Worm (Caenorhabditis elegans) whole organism, L1 larva: ENCODE results near the gene oac-48.

Experiments
- C04F5.9 ChIP-seq: sonication (generic microtip); optimal IDR thresholded peaks from 2 replicates; lab custom pipeline; 2016; ENCODE audit warnings: missing genetic modification characterization, missing compliant biosample characterization
- C34B4.2 ChIP-seq: sonication (generic microtip); optimal IDR thresholded peaks from 2 replicates; lab custom pipeline; 2017; ENCODE audit warnings: mild to moderate bottlenecking, missing genetic modification characterization, missing compliant biosample characterization
- Y116A8C.19 ChIP-seq: sonication (generic microtip); optimal IDR thresholded peaks from 2 replicates; lab custom pipeline; 2016; ENCODE audit warnings: missing compliant biosample characterization, missing genetic modification characterization, borderline replicate concordance
- ama-1 ChIP-seq: fragments of 150-350 bp; optimal IDR thresholded peaks from 2 replicates; lab custom pipeline; 2014
- blmp-1 ChIP-seq: fragments of 150-350 bp; optimal IDR thresholded peaks from 2 replicates; lab custom pipeline; 2014; ENCODE audit warnings: missing biosample characterization, missing genetic modification characterization
- ceh-63 ChIP-seq: fragments of 200-800 bp; sonication (Bioruptor generic); optimal IDR thresholded peaks from 2 replicates; lab custom pipeline; 2018; ENCODE audit warnings: mild to moderate bottlenecking, missing genetic modification characterization, missing compliant biosample characterization
- ceh-88 ChIP-seq: fragments of 200-800 bp; sonication (Bioruptor generic); IDR thresholded peaks from 2 replicates; pipeline ENCODE4 v1.3.6; 2022; ENCODE audit warnings: missing genetic modification characterization, missing compliant biosample characterization
- efl-1 ChIP-seq, 4 experiments: fragments of 150-350 bp; optimal IDR thresholded peaks in 3 of 4; peaks in 1 of 4; 1 replicate in 1 of 4; 2 replicates in 3 of 4; lab custom pipeline; 2014; ENCODE audit warnings: missing biosample characterization in 2 of 4, missing genetic modification characterization in 2 of 4, missing genetic modification reagents in 2 of 4
- efl-3 ChIP-seq: fragments of 200-800 bp; sonication (Bioruptor generic); optimal IDR thresholded peaks from 2 replicates; lab custom pipeline; 2018; ENCODE audit warnings: mild to moderate bottlenecking, missing genetic modification characterization, missing compliant biosample characterization
- egl-13 ChIP-seq: sonication (generic microtip); optimal IDR thresholded peaks from 2 replicates; lab custom pipeline; 2016; ENCODE audit warnings: missing genotype, missing genetic modification reagents, missing genetic modification characterization, missing compliant biosample characterization
- elt-2 ChIP-seq: sonication (generic microtip); optimal IDR thresholded peaks from 2 replicates; lab custom pipeline; 2016; ENCODE audit warnings: missing genetic modification characterization, mild to moderate bottlenecking, inconsistent platforms, missing compliant biosample characterization, missing genetic modification reagents
- grh-1 ChIP-seq: fragments of 200-800 bp; sonication (Bioruptor generic); IDR thresholded peaks from 2 replicates; pipeline ENCODE4 v1.3.6; 2022; ENCODE audit warnings: missing genetic modification reagents, missing genetic modification characterization, missing compliant biosample characterization
- hlh-4 ChIP-seq: sonication (generic microtip); optimal IDR thresholded peaks from 2 replicates; lab custom pipeline; 2016; ENCODE audit warnings: mild to moderate bottlenecking, missing genetic modification characterization, missing compliant biosample characterization
- hpl-2 ChIP-seq: fragments of 150-350 bp; optimal IDR thresholded peaks from 2 replicates; lab custom pipeline; 2014; ENCODE audit warnings: missing biosample characterization, missing genetic modification reagents, missing genetic modification characterization
- jun-1 ChIP-seq: fragments of 150-350 bp; optimal IDR thresholded peaks from 2 replicates; lab custom pipeline; 2014; ENCODE audit warnings: missing biosample characterization, missing genetic modification reagents, missing genetic modification characterization
- lin-13 ChIP-seq: fragments of 150-350 bp; optimal IDR thresholded peaks from 2 replicates; lab custom pipeline; 2014; ENCODE audit warnings: missing biosample characterization, missing genetic modification reagents, missing genetic modification characterization
- lin-14 ChIP-seq: fragments of 200-800 bp; sonication (Bioruptor generic); optimal IDR thresholded peaks from 2 replicates; lab custom pipeline; 2018; ENCODE audit warnings: mild to moderate bottlenecking, missing genetic modification characterization, moderate library complexity, missing compliant biosample characterization
- lin-35 ChIP-seq, 2 experiments: fragments of 150-350 bp; optimal IDR thresholded peaks; 2 replicates each; lab custom pipeline; 2014; ENCODE audit warnings: missing biosample characterization in 2 of 2, missing genetic modification characterization in 2 of 2, missing genetic modification reagents in 2 of 2
- lir-3 ChIP-seq: sonication (generic microtip); optimal IDR thresholded peaks from 2 replicates; lab custom pipeline; 2016; ENCODE audit warnings: mild to moderate bottlenecking, missing genetic modification characterization, moderate library complexity, missing compliant biosample characterization; ENCODE audit not compliant: poor library complexity
- lsy-2 ChIP-seq, 2 experiments: fragments of 150-350 bp; optimal IDR thresholded peaks; 2 replicates each; lab custom pipeline; 2014; ENCODE audit warnings: missing biosample characterization in 2 of 2, missing genetic modification characterization in 2 of 2
- mab-9 ChIP-seq: fragments of 200-800 bp; sonication (Bioruptor generic); IDR thresholded peaks from 2 replicates; pipeline ENCODE4 v1.3.6; 2022; ENCODE audit warnings: missing genetic modification reagents, missing genetic modification characterization, missing compliant biosample characterization
- mep-1 ChIP-seq: fragments of 150-350 bp; optimal IDR thresholded peaks from 2 replicates; lab custom pipeline; 2014; ENCODE audit warnings: missing biosample characterization, missing genetic modification characterization
- nhr-11 ChIP-seq: fragments of 150-350 bp; optimal IDR thresholded peaks from 2 replicates; lab custom pipeline; 2014; ENCODE audit warnings: missing biosample characterization, missing genetic modification characterization
- nhr-19 ChIP-seq: fragments of 200-800 bp; sonication (Bioruptor generic); conservative IDR thresholded peaks from 2 replicates; pipeline ENCODE4 v1.3.6; 2022; ENCODE audit warnings: missing genetic modification characterization, missing compliant biosample characterization
- nhr-20 ChIP-seq: sonication (generic microtip); optimal IDR thresholded peaks from 2 replicates; lab custom pipeline; 2016; ENCODE audit warnings: mild to moderate bottlenecking, missing genetic modification characterization, missing compliant biosample characterization
- nhr-76 ChIP-seq: sonication (generic microtip); optimal IDR thresholded peaks from 2 replicates; lab custom pipeline; 2017; ENCODE audit warnings: missing biosample characterization, missing genetic modification characterization
- nhr-85 ChIP-seq: sonication (generic microtip); peaks from one replicate; lab custom pipeline; 2016; ENCODE audit warnings: missing genetic modification characterization, inconsistent platforms, missing compliant biosample characterization
- nhr-90 ChIP-seq: sonication (generic microtip); optimal IDR thresholded peaks from 2 replicates; lab custom pipeline; 2016; ENCODE audit warnings: mild to moderate bottlenecking, missing genetic modification characterization, missing compliant biosample characterization; ENCODE audit not compliant: poor library complexity
- pax-3 ChIP-seq: fragments of 200-800 bp; sonication (Bioruptor generic); optimal IDR thresholded peaks from 2 replicates; lab custom pipeline; 2018; ENCODE audit warnings: mild to moderate bottlenecking, missing genetic modification characterization, moderate library complexity, missing compliant biosample characterization
- pqm-1 ChIP-seq: sonication (generic microtip); optimal IDR thresholded peaks from 3 replicates; lab custom pipeline; 2017; ENCODE audit warnings: missing biosample characterization, missing genetic modification characterization
- rnt-1 ChIP-seq: sonication (generic microtip); optimal IDR thresholded peaks from 2 replicates; lab custom pipeline; 2016; ENCODE audit warnings: mild to moderate bottlenecking, missing genetic modification characterization, moderate library complexity, missing compliant biosample characterization
- skn-1 ChIP-seq: fragments of 150-350 bp; optimal IDR thresholded peaks from 2 replicates; lab custom pipeline; 2014; ENCODE audit warnings: missing biosample characterization, missing genetic modification characterization
- snu-23 ChIP-seq: sonication (generic microtip); optimal IDR thresholded peaks from 2 replicates; lab custom pipeline; 2016; ENCODE audit warnings: missing genetic modification characterization, missing compliant biosample characterization
- sup-37 ChIP-seq: fragments of 200-800 bp; sonication (Bioruptor generic); optimal IDR thresholded peaks from 2 replicates; lab custom pipeline; 2018; ENCODE audit warnings: mild to moderate bottlenecking, missing genetic modification characterization, missing compliant biosample characterization
- tbx-2 ChIP-seq: sonication (generic microtip); optimal IDR thresholded peaks from 2 replicates; lab custom pipeline; 2016; ENCODE audit warnings: missing genetic modification characterization, missing compliant biosample characterization
- unc-130 ChIP-seq: fragments of 150-350 bp; optimal IDR thresholded peaks from 2 replicates; lab custom pipeline; 2017; ENCODE audit warnings: missing biosample characterization, missing genetic modification characterization, inconsistent platforms
- vab-15 ChIP-seq: sonication (generic microtip); optimal IDR thresholded peaks from 2 replicates; lab custom pipeline; 2017; ENCODE audit warnings: missing genotype, mild to moderate bottlenecking, missing genetic modification characterization, missing compliant biosample characterization
- xbp-1 ChIP-seq: sonication (generic microtip); optimal IDR thresholded peaks from 2 replicates; lab custom pipeline; 2016; ENCODE audit warnings: missing genetic modification characterization, missing compliant biosample characterization
- zag-1 ChIP-seq: fragments of 150-350 bp; optimal IDR thresholded peaks from 2 replicates; lab custom pipeline; 2014; ENCODE audit warnings: missing biosample characterization, missing genetic modification characterization
- zip-4 ChIP-seq: fragments of 200-800 bp; sonication (Bioruptor generic); optimal IDR thresholded peaks from 2 replicates; lab custom pipeline; 2018; ENCODE audit warnings: mild to moderate bottlenecking, missing genetic modification characterization, moderate library complexity, missing compliant biosample characterization

The oac-48 gene

DNA sequence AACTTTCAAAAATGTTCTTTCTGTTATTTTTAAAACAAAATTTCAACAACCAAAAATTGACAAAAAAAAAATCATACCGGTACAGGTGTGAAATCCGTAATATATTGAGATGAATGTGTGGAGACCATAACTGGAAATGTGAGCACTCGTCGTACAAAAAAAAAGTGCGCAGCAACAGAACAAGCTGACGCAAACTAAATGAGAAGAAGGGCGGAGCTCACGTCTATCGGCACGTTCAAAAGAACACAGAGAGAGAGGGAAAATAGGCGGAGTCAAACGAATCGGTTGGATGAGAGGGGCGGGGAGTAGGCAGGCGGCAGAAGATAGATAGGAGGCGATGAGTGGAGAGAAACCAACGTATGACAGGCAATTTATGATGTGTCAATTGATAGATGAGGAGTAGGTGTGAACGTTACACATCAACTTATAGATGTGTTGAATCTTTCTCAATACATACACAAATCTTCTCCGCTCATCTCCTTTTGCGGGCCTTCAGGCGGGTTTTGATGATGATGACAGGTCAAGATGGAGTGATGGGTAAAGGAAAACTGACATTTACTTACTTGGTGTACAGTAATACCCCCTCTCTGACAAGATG is 30.3 kb downstream of the oac-48 start, which contains the start of gene tlp-1 (continued):
- no peak for TF ChIP-seq pqm-1 (tag; lab: Kevin White, UChicago)
- no peak for TF ChIP-seq nhr-76 (tag; lab: Kevin White, UChicago)
- peak; percentile 65 for TF ChIP-seq unc-130 (tag; lab: Kevin White, UChicago)
- TF ChIP-seq lsy-2 (tag; optimal IDR thresholded peaks at IDR 0.05; lab: Kevin White, UChicago) = peak; percentile 41 to 73
- no peak for TF ChIP-seq zag-1 (tag; lab: Kevin White, UChicago)
- TF ChIP-seq C04F5.9 (tag; lab: Kevin White, UChicago) = no peak
- TF ChIP-seq jun-1 = no peak
- peak; percentile 22 for TF ChIP-seq mep-1 (tag; lab: Kevin White, UChicago)
- TF ChIP-seq ceh-63 (GFP tag; lab: Kevin White, UChicago) = no peak
- TF ChIP-seq lin-13 (GFP tag; lab: Kevin White, UChicago) = peak; percentile 12
- TF ChIP-seq lin-35 (GFP tag; optimal IDR thresholded peaks at IDR 0.05; lab: Kevin White, UChicago) = peak; percentile 34 to 37
- TF ChIP-seq lir-3 (tag; lab: Kevin White, UChicago) = no peak
- TF ChIP-seq snu-23 (GFP tag; lab: Kevin White, UChicago) = peak; percentile 68
- TF ChIP-seq rnt-1 (tag; lab: Kevin White, UChicago) = peak; percentile 64
- peak; percentile 69 for TF ChIP-seq nhr-90 (tag; lab: Kevin White, UChicago)
- peak; percentile 95 for TF ChIP-seq nhr-85 (tag; lab: Kevin White, UChicago)
- TF ChIP-seq ama-1 (lab: Kevin White, UChicago) = no peak
- TF ChIP-seq zip-4 (GFP tag; lab: Kevin White, UChicago) = no peak
- no peak for TF ChIP-seq hpl-2 (GFP tag; lab: Kevin White, UChicago)
- TF ChIP-seq pax-3 (tag; lab: Kevin White, UChicago) = no peak
- peak; percentile 9 for TF ChIP-seq xbp-1 (tag; lab: Kevin White, UChicago)
- peak; percentile 39; the same call in 1 of the 2 replicates for TF ChIP-seq nhr-19 (GFP tag; lab: Robert Waterston, UW)
- TF ChIP-seq mab-9 = peak; percentile 77
- TF ChIP-seq vab-15 (tag; lab: Kevin White, UChicago) = peak; percentile 70
- TF ChIP-seq grh-1 (GFP tag; lab: Robert Waterston, UW) = peak; percentile 61
- no peak for TF ChIP-seq hlh-4 (tag; lab: Kevin White, UChicago)
- TF ChIP-seq efl-3 = peak; percentile 13
- TF ChIP-seq nhr-11 (tag; lab: Kevin White, UChicago) = no peak
- peak; percentile 40 for TF ChIP-seq nhr-20 (tag; lab: Kevin White, UChicago)
- no peak for TF ChIP-seq Y116A8C.19
- TF ChIP-seq tbx-2 (tag; lab: Kevin White, UChicago) = peak; percentile 90
- TF ChIP-seq skn-1 (tag; lab: Kevin White, UChicago) = no peak
- TF ChIP-seq blmp-1 (tag; lab: Kevin White, UChicago) = peak; percentile 35
- peak in 1 of 2 experiments; percentile 7 for TF ChIP-seq efl-1 (optimal IDR thresholded peaks at IDR 0.05; lab: Kevin White, UChicago)
- peak in 1 of 2 experiments; percentile 28 for TF ChIP-seq efl-1 (GFP tag; optimal IDR thresholded peaks at IDR 0.05 in 1 of 2; lab: Kevin White, UChicago)
- no peak for TF ChIP-seq C34B4.2 (tag; lab: Kevin White, UChicago)
- TF ChIP-seq lin-14 = peak; percentile 80
- TF ChIP-seq sup-37 = no peak

DNA sequence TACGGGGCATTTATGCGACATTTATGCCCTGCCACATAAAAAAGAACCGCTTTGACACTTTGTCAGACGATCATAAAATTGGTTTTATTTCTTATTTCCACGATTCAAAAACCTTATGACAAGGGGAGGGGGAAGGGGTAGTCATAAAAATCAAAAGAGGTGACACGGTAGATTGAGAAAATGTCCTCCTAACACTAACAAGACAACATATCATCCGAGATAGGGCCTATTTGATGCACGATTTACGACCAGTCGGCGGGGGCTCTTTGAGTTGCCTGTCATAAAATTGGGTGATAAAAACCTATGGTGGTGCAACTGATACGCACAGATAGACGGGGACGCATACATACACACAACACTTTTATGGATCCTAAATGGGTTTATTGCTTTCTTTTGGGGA is 34.3 kb downstream of the oac-48 start:
- TF ChIP-seq elt-2 (peak; percentile 93), egl-13 (tag; lab: Kevin White, UChicago) (no peak), nhr-90 (tag; lab: Kevin White, UChicago) (peak; percentile 42), pax-3 (tag; lab: Kevin White, UChicago) (peak; percentile 62), nhr-20 (tag; lab: Kevin White, UChicago) (peak; percentile 4), pqm-1 (tag; lab: Kevin White, UChicago) (peak; percentile 11), ceh-88 (no peak), nhr-85 (tag; lab: Kevin White, UChicago) (peak; percentile 6), lin-35 (GFP tag; optimal IDR thresholded peaks at IDR 0.05; lab: Kevin White, UChicago) (peak in 1 of 2 experiments; percentile 26)
